Worm (Caenorhabditis elegans) whole organism, young adult: Measurements from ENCODE around the gene F59B10.5.

Source experiments
- B0019.2 ChIP-seq: fragments of 200-800 bp; sonication (Bioruptor generic); conservative IDR thresholded peaks from 2 replicates; pipeline ENCODE4 v1.3.6; 2022; ENCODE audit warnings: missing genetic modification reagents, missing genetic modification characterization, missing compliant biosample characterization
- B0035.1 ChIP-seq: sonication (generic microtip); optimal IDR thresholded peaks from 2 replicates; lab custom pipeline; 2016; ENCODE audit warnings: missing genetic modification characterization, mild to moderate bottlenecking, missing compliant biosample characterization, missing genotype, missing genetic modification reagents
- B0261.1 ChIP-seq: sonication (generic microtip); optimal IDR thresholded peaks from 2 replicates; lab custom pipeline; 2016; ENCODE audit warnings: mild to moderate bottlenecking, missing genetic modification characterization, moderate library complexity, missing compliant biosample characterization
- F52B5.7 ChIP-seq: sonication (generic microtip); optimal IDR thresholded peaks from 2 replicates; lab custom pipeline; 2016; ENCODE audit warnings: mild to moderate bottlenecking, missing genetic modification characterization, missing compliant biosample characterization
- F57C9.4 ChIP-seq: sonication (generic microtip); optimal IDR thresholded peaks from 2 replicates; lab custom pipeline; 2017; ENCODE audit warnings: mild to moderate bottlenecking, missing genetic modification characterization, missing compliant biosample characterization
- T07F8.4 ChIP-seq: sonication (generic microtip); optimal IDR thresholded peaks from 2 replicates; lab custom pipeline; 2016; ENCODE audit warnings: mild to moderate bottlenecking, missing genetic modification characterization, moderate library complexity, missing compliant biosample characterization
- Y53F4B.3 ChIP-seq: fragments of 200-800 bp; sonication (Bioruptor generic); IDR thresholded peaks from 2 replicates; pipeline ENCODE4 v1.3.6; 2022; ENCODE audit warnings: missing genetic modification reagents, missing genetic modification characterization, missing compliant biosample characterization
- Y53G8AR.9 ChIP-seq: fragments of 200-800 bp; sonication (Bioruptor generic); conservative IDR thresholded peaks from 2 replicates; pipeline ENCODE4 v1.3.6; 2022; ENCODE audit warnings: missing genetic modification reagents, missing genetic modification characterization, missing compliant biosample characterization
- Y56A3A.18 ChIP-seq: fragments of 200-800 bp; sonication (Bioruptor generic); IDR thresholded peaks from 2 replicates; pipeline ENCODE4 v1.3.6; 2022; ENCODE audit warnings: missing genetic modification reagents, missing genetic modification characterization, missing compliant biosample characterization
- Y79H2A.3 ChIP-seq: fragments of 200-800 bp; sonication (Bioruptor generic); conservative IDR thresholded peaks from 2 replicates; pipeline ENCODE4 v1.3.6; 2022; ENCODE audit warnings: missing genetic modification reagents, missing genetic modification characterization, missing compliant biosample characterization
- bed-1 ChIP-seq: fragments of 200-800 bp; sonication (Bioruptor generic); IDR thresholded peaks from 2 replicates; pipeline ENCODE4 v1.3.6; 2022; ENCODE audit warnings: missing genetic modification reagents, missing genetic modification characterization, missing compliant biosample characterization
- ceh-100 ChIP-seq: fragments of 200-800 bp; sonication (Bioruptor generic); IDR thresholded peaks from 2 replicates; pipeline ENCODE4 v1.3.6; 2022; ENCODE audit warnings: missing genetic modification reagents, missing genetic modification characterization, missing compliant biosample characterization
- ceh-27 ChIP-seq: fragments of 200-800 bp; sonication (Bioruptor generic); optimal IDR thresholded peaks from 2 replicates; lab custom pipeline; 2018; ENCODE audit warnings: mild to moderate bottlenecking, missing genetic modification characterization, moderate library complexity, missing compliant biosample characterization
- ceh-79 ChIP-seq: sonication (generic microtip); optimal IDR thresholded peaks from 2 replicates; lab custom pipeline; 2017; ENCODE audit warnings: mild to moderate bottlenecking, missing genetic modification characterization, missing compliant biosample characterization
- ceh-91 ChIP-seq: fragments of 200-800 bp; sonication (Bioruptor generic); IDR thresholded peaks from 2 replicates; pipeline ENCODE4 v1.3.6; 2022; ENCODE audit warnings: missing genetic modification reagents, missing genetic modification characterization, missing compliant biosample characterization
- die-1 ChIP-seq: sonication (generic microtip); optimal IDR thresholded peaks from 2 replicates; lab custom pipeline; 2016; ENCODE audit warnings: missing genotype, mild to moderate bottlenecking, missing genetic modification characterization, missing compliant biosample characterization
- dpff-1 ChIP-seq: sonication (generic microtip); optimal IDR thresholded peaks from 2 replicates; lab custom pipeline; 2017; ENCODE audit warnings: mild to moderate bottlenecking, missing genetic modification characterization, missing compliant biosample characterization
- hlh-26 ChIP-seq: fragments of 200-800 bp; sonication (Bioruptor generic); conservative IDR thresholded peaks from 2 replicates; pipeline ENCODE4 v1.3.6; 2022; ENCODE audit warnings: missing genetic modification reagents, missing genetic modification characterization, missing compliant biosample characterization
- hmg-20 ChIP-seq: fragments of 200-800 bp; sonication (Bioruptor generic); IDR thresholded peaks from 2 replicates; pipeline ENCODE4 v1.3.6; 2022; ENCODE audit warnings: missing genetic modification reagents, missing genetic modification characterization, missing compliant biosample characterization
- hsf-1 ChIP-seq: fragments of 200-800 bp; sonication (Bioruptor generic); IDR thresholded peaks from 2 replicates; pipeline ENCODE4 v1.3.6; 2022; ENCODE audit warnings: missing genetic modification reagents, missing genetic modification characterization, missing compliant biosample characterization
- let-526 ChIP-seq: fragments of 200-800 bp; sonication (Bioruptor generic); IDR thresholded peaks from 2 replicates; pipeline ENCODE4 v1.3.6; 2022; ENCODE audit warnings: missing genetic modification reagents, missing genetic modification characterization, missing compliant biosample characterization
- lin-35 ChIP-seq, 3 experiments: fragments of 150-350 bp in 2 of 3; sonication (generic microtip) in 1 of 3; optimal IDR thresholded peaks; 2 replicates each; lab custom pipeline; 2014 to 2018; ENCODE audit warnings: missing biosample characterization in 3 of 3, missing genetic modification characterization in 3 of 3, missing genetic modification reagents in 3 of 3
- lsl-1 ChIP-seq: fragments of 200-800 bp; sonication (Bioruptor generic); optimal IDR thresholded peaks from 2 replicates; lab custom pipeline; 2018; ENCODE audit warnings: mild to moderate bottlenecking, missing genetic modification characterization, moderate library complexity, missing compliant biosample characterization
- mel-28 ChIP-seq: sonication (generic microtip); optimal IDR thresholded peaks from 2 replicates; lab custom pipeline; 2016; ENCODE audit warnings: borderline replicate concordance, mild to moderate bottlenecking, missing genetic modification characterization, missing compliant biosample characterization
- nfya-1 ChIP-seq: sonication (generic microtip); optimal IDR thresholded peaks from 2 replicates; lab custom pipeline; 2017; ENCODE audit warnings: antibody characterized with exemption, missing compliant biosample characterization, missing genetic modification characterization, borderline replicate concordance; ENCODE audit not compliant: insufficient read depth
- nhr-179 ChIP-seq: sonication (generic microtip); optimal IDR thresholded peaks from 2 replicates; lab custom pipeline; 2016; ENCODE audit warnings: mild to moderate bottlenecking, missing genetic modification characterization, missing compliant biosample characterization
- nhr-80 ChIP-seq: sonication (generic microtip); optimal IDR thresholded peaks from 2 replicates; lab custom pipeline; 2016; ENCODE audit warnings: missing genetic modification characterization, missing compliant biosample characterization
- nhr-90 ChIP-seq: sonication (generic microtip); optimal IDR thresholded peaks from 2 replicates; lab custom pipeline; 2016; ENCODE audit warnings: missing genotype, mild to moderate bottlenecking, missing genetic modification characterization, missing compliant biosample characterization
- pbrm-1 ChIP-seq: fragments of 200-800 bp; sonication (Bioruptor generic); IDR thresholded peaks from 2 replicates; pipeline ENCODE4 v1.3.6; 2022; ENCODE audit warnings: missing genetic modification reagents, missing genetic modification characterization, missing compliant biosample characterization
- pha-4 ChIP-seq: fragments of 150-350 bp; sonication (generic microtip); optimal IDR thresholded peaks from 2 replicates; lab custom pipeline; 2014; ENCODE audit warnings: missing biosample characterization, missing genetic modification reagents, missing genetic modification characterization
- sea-2 ChIP-seq: fragments of 200-800 bp; sonication (Bioruptor generic); IDR thresholded peaks from 2 replicates; pipeline ENCODE4 v1.3.6; 2022; ENCODE audit warnings: missing genetic modification characterization, missing compliant biosample characterization
- snpc-3.4 ChIP-seq: sonication (generic microtip); optimal IDR thresholded peaks from 2 replicates; lab custom pipeline; 2017; ENCODE audit warnings: missing genetic modification characterization, mild to moderate bottlenecking, missing compliant biosample characterization, antibody characterized with exemption, moderate library complexity, missing genotype, missing genetic modification reagents
- tbp1 ChIP-seq: fragments of 200-800 bp; sonication (Bioruptor generic); optimal IDR thresholded peaks from 2 replicates; lab custom pipeline; 2018; ENCODE audit warnings: mild to moderate bottlenecking, missing genetic modification characterization, missing compliant biosample characterization
- xnd-1 ChIP-seq: sonication (generic microtip); optimal IDR thresholded peaks from 2 replicates; lab custom pipeline; 2016; ENCODE audit warnings: missing genotype, missing genetic modification reagents, missing genetic modification characterization, missing compliant biosample characterization
- ztf-18 ChIP-seq: sonication (generic microtip); optimal IDR thresholded peaks from 2 replicates; lab custom pipeline; 2016; ENCODE audit warnings: missing genotype, mild to moderate bottlenecking, missing genetic modification characterization, missing compliant biosample characterization
- ztf-26 ChIP-seq: sonication (generic microtip); optimal IDR thresholded peaks from 2 replicates; lab custom pipeline; 2017; ENCODE audit warnings: missing genetic modification characterization, missing compliant biosample characterization
- ztf-3 ChIP-seq: fragments of 200-800 bp; sonication (Bioruptor generic); optimal IDR thresholded peaks from 2 replicates; lab custom pipeline; 2018; ENCODE audit warnings: mild to moderate bottlenecking, missing genetic modification characterization, missing compliant biosample characterization

The F59B10.5 gene

DNA sequence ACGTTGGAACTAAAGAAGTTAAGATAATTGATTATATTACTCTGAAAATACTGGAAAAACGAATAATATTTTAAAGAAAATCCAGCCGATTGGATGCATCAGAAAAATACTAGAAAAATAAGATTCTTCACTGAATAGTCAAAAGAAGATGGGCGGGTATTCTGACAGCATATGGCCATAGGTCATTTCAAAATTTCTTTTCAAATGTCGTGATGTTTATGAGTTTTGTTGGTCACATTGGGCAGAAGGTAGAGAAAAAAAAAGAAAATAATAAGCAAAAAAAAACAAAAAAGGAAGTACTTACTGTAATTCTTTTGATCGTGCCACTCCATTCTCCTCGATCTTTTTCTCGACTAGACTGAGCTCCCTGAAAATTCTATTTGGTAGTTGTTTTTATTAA lies at the start of gene F59B10.5:
TSS of gene F59B10.5 (minus strand) at position 101 of the 400 bp plus-strand sequence.
- TF ChIP-seq T07F8.4 (no peak), nfya-1 (tag; lab: Kevin White, UChicago) (no peak), snpc-3.4 (tag; lab: Kevin White, UChicago) (no peak), Y56A3A.18 (no peak), hmg-20 (GFP tag; lab: Robert Waterston, UW) (no peak), nhr-90 (tag; lab: Kevin White, UChicago) (no peak), lsl-1 (no peak), bed-1 (GFP tag; lab: Robert Waterston, UW) (no peak), tbp1 (GFP tag; lab: Kevin White, UChicago) (no peak), Y79H2A.3 (no peak), ceh-91 (no peak), pha-4 (tag; lab: Kevin White, UChicago) (no peak), ceh-100 (no peak), B0261.1 (no peak)

DNA sequence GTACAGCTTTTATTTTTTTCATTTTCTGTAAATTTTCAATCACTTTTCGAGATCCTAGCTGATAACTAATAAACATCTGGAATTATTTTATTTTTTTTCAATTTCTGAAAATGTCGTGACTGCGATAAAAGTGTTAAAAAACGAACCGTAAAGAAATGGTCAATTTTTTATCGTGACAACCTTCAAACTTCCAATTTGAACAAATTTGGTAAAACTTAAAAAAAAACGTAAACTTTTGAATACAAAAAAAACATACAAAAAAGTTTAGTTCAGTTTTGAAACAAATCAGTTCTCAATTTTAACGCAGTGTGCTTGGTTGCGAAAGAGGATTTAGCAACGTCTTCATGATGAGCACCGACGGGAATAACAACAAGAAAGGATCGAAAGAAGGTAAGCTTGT lies 48.5 kb upstream of the F59B10.5 start, which contains the start of gene C06A1.3:
TSS of gene C06A1.3 (plus strand) at position 301 of the 400 bp plus-strand sequence.
- TF ChIP-seq xnd-1: no peak
- TF ChIP-seq let-526 (GFP tag; lab: Robert Waterston, UW): no peak
- no peak for TF ChIP-seq ztf-3 (GFP tag; lab: Kevin White, UChicago)
- no peak for TF ChIP-seq die-1 (tag; lab: Kevin White, UChicago)
- TF ChIP-seq ztf-18: no peak
- no peak for TF ChIP-seq nfya-1 (tag; lab: Kevin White, UChicago)
- no peak for TF ChIP-seq F52B5.7
- no peak for TF ChIP-seq Y53G8AR.9

- TF ChIP-seq pbrm-1 (no peak), hlh-26 (GFP tag; lab: Robert Waterston, UW) (no peak), nhr-179 (tag; lab: Kevin White, UChicago) (no peak), mel-28 (no peak), ztf-26 (tag; lab: Kevin White, UChicago) (no peak), B0019.2 (GFP tag; lab: Robert Waterston, UW) (no peak), ceh-79 (tag; lab: Kevin White, UChicago) (no peak), F57C9.4 (tag; lab: Kevin White, UChicago) (no peak), ztf-3 (GFP tag; lab: Kevin White, UChicago) (no peak), dpff-1 (tag; lab: Kevin White, UChicago) (no peak), hsf-1 (GFP tag; lab: Robert Waterston, UW) (no peak)
- TF ChIP-seq, all 124 proteins: peak for 0
Observed at ce11 chrII:10570302-10570701, 46.8 kb upstream of the F59B10.5 start, which contains the start of gene txt-13. txt-13 (plus strand) TSS chrII:10570602.

- TF ChIP-seq dpff-1 (tag; lab: Kevin White, UChicago) (no peak), nhr-80 (no peak), sea-2 (GFP tag; lab: Robert Waterston, UW) (no peak), B0035.1 (tag; lab: Kevin White, UChicago) (no peak), F52B5.7 (no peak), ceh-27 (GFP tag; lab: Kevin White, UChicago) (no peak), Y53F4B.3 (GFP tag; lab: Robert Waterston, UW) (no peak), lin-35 (GFP tag; optimal IDR thresholded peaks at IDR 0.05; lab: Kevin White, UChicago) (no peak)
Observed at ce11 chrII:10569498-10569897, 46.0 kb upstream of the F59B10.5 start.
